Worm (Caenorhabditis elegans) whole organism, late embryonic: ENCODE results near the gene dhhc-13.

Experiments
- C08G9.2 ChIP-seq: sonication (generic microtip); optimal IDR thresholded peaks from 2 replicates; lab custom pipeline; 2016; ENCODE audit warnings: mild to moderate bottlenecking, missing genetic modification characterization, moderate library complexity, missing compliant biosample characterization
- C38D4.7 ChIP-seq: fragments of 200-800 bp; sonication (Bioruptor generic); optimal IDR thresholded peaks from 2 replicates; lab custom pipeline; 2018; ENCODE audit warnings: mild to moderate bottlenecking, missing genetic modification characterization, moderate library complexity, missing compliant biosample characterization
- K02D7.2 ChIP-seq: sonication (generic microtip); optimal IDR thresholded peaks from 2 replicates; lab custom pipeline; 2017; ENCODE audit warnings: mild to moderate bottlenecking, missing genetic modification characterization, missing compliant biosample characterization
- K09A11.1 ChIP-seq: sonication (generic microtip); optimal IDR thresholded peaks from 2 replicates; lab custom pipeline; 2017; ENCODE audit warnings: antibody characterized with exemption, mild to moderate bottlenecking, missing genetic modification characterization, missing compliant biosample characterization; ENCODE audit not compliant: insufficient read depth
- Y22D7AL.16 ChIP-seq: sonication (generic microtip); optimal IDR thresholded peaks from 2 replicates; lab custom pipeline; 2016; ENCODE audit warnings: missing genetic modification characterization, missing compliant biosample characterization
- ahr-1 ChIP-seq: sonication (generic microtip); optimal IDR thresholded peaks from 2 replicates; lab custom pipeline; 2016; ENCODE audit warnings: missing genetic modification characterization, missing compliant biosample characterization
- ceh-19 ChIP-seq: fragments of 200-800 bp; sonication (Bioruptor generic); optimal IDR thresholded peaks from 2 replicates; lab custom pipeline; 2018; ENCODE audit warnings: mild to moderate bottlenecking, missing genetic modification characterization, missing compliant biosample characterization
- ceh-2 ChIP-seq: sonication (generic microtip); optimal IDR thresholded peaks from 2 replicates; lab custom pipeline; 2016; ENCODE audit warnings: missing genotype, missing genetic modification characterization, missing compliant biosample characterization
- ceh-22 ChIP-seq: sonication (generic microtip); optimal IDR thresholded peaks from 2 replicates; lab custom pipeline; 2017; ENCODE audit warnings: missing biosample characterization, missing genetic modification characterization
- ceh-31 ChIP-seq: sonication (generic microtip); optimal IDR thresholded peaks from 2 replicates; lab custom pipeline; 2016; ENCODE audit warnings: missing genetic modification characterization, missing compliant biosample characterization
- ceh-48 ChIP-seq: sonication (generic microtip); optimal IDR thresholded peaks from 2 replicates; lab custom pipeline; 2016; ENCODE audit warnings: missing genetic modification characterization, inconsistent platforms, missing compliant biosample characterization
- ceh-6 ChIP-seq: fragments of 200-800 bp; sonication (Bioruptor generic); optimal IDR thresholded peaks from 2 replicates; lab custom pipeline; 2018; ENCODE audit warnings: mild to moderate bottlenecking, missing genetic modification characterization, missing compliant biosample characterization
- che-1 ChIP-seq: sonication (generic microtip); optimal IDR thresholded peaks from 2 replicates; lab custom pipeline; 2016; ENCODE audit warnings: mild to moderate bottlenecking, missing genetic modification characterization, missing compliant biosample characterization
- dmd-4 ChIP-seq: sonication (generic microtip); optimal IDR thresholded peaks from 2 replicates; lab custom pipeline; 2016; ENCODE audit warnings: borderline replicate concordance, missing genetic modification characterization, missing compliant biosample characterization
- dve-1 ChIP-seq: sonication (generic microtip); optimal IDR thresholded peaks from 2 replicates; lab custom pipeline; 2017; ENCODE audit warnings: antibody characterized with exemption, mild to moderate bottlenecking, missing genetic modification characterization, missing compliant biosample characterization
- elt-4 ChIP-seq: sonication (generic microtip); optimal IDR thresholded peaks from 2 replicates; lab custom pipeline; 2016; ENCODE audit warnings: missing genetic modification characterization, missing compliant biosample characterization
- fax-1 ChIP-seq: sonication (generic microtip); optimal IDR thresholded peaks from 2 replicates; lab custom pipeline; 2016; ENCODE audit warnings: missing genotype, missing genetic modification characterization, missing compliant biosample characterization
- fkh-10 ChIP-seq: fragments of 150-350 bp; optimal IDR thresholded peaks from 2 replicates; lab custom pipeline; 2014; ENCODE audit warnings: missing biosample characterization, missing genetic modification reagents, missing genetic modification characterization
- fkh-6 ChIP-seq: sonication (generic microtip); optimal IDR thresholded peaks from 2 replicates; lab custom pipeline; 2016; ENCODE audit warnings: missing genetic modification characterization, missing compliant biosample characterization
- gmeb-2 ChIP-seq: sonication (generic microtip); optimal IDR thresholded peaks from 2 replicates; lab custom pipeline; 2016; ENCODE audit warnings: missing genetic modification characterization, inconsistent platforms, missing compliant biosample characterization
- hlh-13 ChIP-seq: fragments of 200-800 bp; sonication (Bioruptor generic); optimal IDR thresholded peaks from 2 replicates; lab custom pipeline; 2018; ENCODE audit warnings: mild to moderate bottlenecking, missing genetic modification characterization, missing compliant biosample characterization
- hlh-30 ChIP-seq: sonication (generic microtip); optimal IDR thresholded peaks from 2 replicates; lab custom pipeline; 2017; ENCODE audit warnings: antibody characterized with exemption, missing genetic modification characterization, missing compliant biosample characterization; ENCODE audit not compliant: insufficient read depth
- hlh-8 ChIP-seq: sonication (generic microtip); optimal IDR thresholded peaks from 2 replicates; lab custom pipeline; 2016; ENCODE audit warnings: missing genotype, missing genetic modification characterization, missing compliant biosample characterization
- lim-6 ChIP-seq: sonication (generic microtip); optimal IDR thresholded peaks from 2 replicates; lab custom pipeline; 2016; ENCODE audit warnings: missing genetic modification characterization, missing compliant biosample characterization
- lin-11 ChIP-seq: fragments of 200-800 bp; sonication (Bioruptor generic); optimal IDR thresholded peaks from 2 replicates; lab custom pipeline; 2018; ENCODE audit warnings: mild to moderate bottlenecking, missing genetic modification characterization, missing compliant biosample characterization
- madf-2 ChIP-seq: sonication (generic microtip); optimal IDR thresholded peaks from 2 replicates; lab custom pipeline; 2017; ENCODE audit warnings: missing genetic modification characterization, missing compliant biosample characterization
- mec-3 ChIP-seq: sonication (generic microtip); optimal IDR thresholded peaks from 2 replicates; lab custom pipeline; 2016; ENCODE audit warnings: borderline replicate concordance, missing genetic modification characterization, missing compliant biosample characterization
- nfya-1 ChIP-seq: sonication (generic microtip); optimal IDR thresholded peaks from 2 replicates; lab custom pipeline; 2017; ENCODE audit warnings: missing genetic modification characterization, mild to moderate bottlenecking, missing compliant biosample characterization, antibody characterized with exemption, moderate library complexity
- npax-4 ChIP-seq: sonication (generic microtip); optimal IDR thresholded peaks from 2 replicates; lab custom pipeline; 2016; ENCODE audit warnings: missing genetic modification characterization, missing compliant biosample characterization
- odd-2 ChIP-seq: sonication (generic microtip); optimal IDR thresholded peaks from 2 replicates; lab custom pipeline; 2017; ENCODE audit warnings: antibody characterized with exemption, mild to moderate bottlenecking, missing genetic modification characterization, missing compliant biosample characterization
- pag-3 ChIP-seq: sonication (generic microtip); optimal IDR thresholded peaks from 2 replicates; lab custom pipeline; 2016; ENCODE audit warnings: missing compliant biosample characterization, missing genetic modification characterization, borderline replicate concordance
- pat-9 ChIP-seq: fragments of 200-800 bp; sonication (Bioruptor generic); optimal IDR thresholded peaks from 2 replicates; lab custom pipeline; 2018; ENCODE audit warnings: mild to moderate bottlenecking, missing genetic modification characterization, moderate library complexity, missing compliant biosample characterization
- pax-1 ChIP-seq: fragments of 150-350 bp; optimal IDR thresholded peaks from 2 replicates; lab custom pipeline; 2014; ENCODE audit warnings: missing biosample characterization, missing genetic modification characterization
- pha-2 ChIP-seq: sonication (generic microtip); optimal IDR thresholded peaks from 2 replicates; lab custom pipeline; 2017; ENCODE audit warnings: mild to moderate bottlenecking, missing genetic modification characterization, missing compliant biosample characterization
- pha-4 ChIP-seq: fragments of 150-350 bp; optimal IDR thresholded peaks from 2 replicates; lab custom pipeline; 2018; ENCODE audit warnings: missing biosample characterization, missing genetic modification reagents, missing genetic modification characterization
- pqm-1 ChIP-seq: sonication (generic microtip); optimal IDR thresholded peaks from 2 replicates; lab custom pipeline; 2016; ENCODE audit warnings: missing genetic modification characterization, missing compliant biosample characterization
- pros-1 ChIP-seq: fragments of 150-350 bp; optimal IDR thresholded peaks from 2 replicates; lab custom pipeline; 2014; ENCODE audit warnings: missing biosample characterization, missing genetic modification reagents, missing genetic modification characterization
- rnt-1 ChIP-seq: sonication (generic microtip); optimal IDR thresholded peaks from 2 replicates; lab custom pipeline; 2016; ENCODE audit warnings: missing genetic modification characterization, missing compliant biosample characterization
- sdc-2 ChIP-seq: sonication (generic microtip); optimal IDR thresholded peaks from 2 replicates; lab custom pipeline; 2016; ENCODE audit warnings: missing genotype, missing genetic modification characterization, missing compliant biosample characterization
- sox-2 ChIP-seq: fragments of 200-800 bp; sonication (Bioruptor generic); IDR thresholded peaks from 2 replicates; pipeline ENCODE4 v1.3.6; 2022; ENCODE audit warnings: missing genetic modification reagents, missing genetic modification characterization, missing compliant biosample characterization
- sox-4 ChIP-seq: sonication (generic microtip); optimal IDR thresholded peaks from 2 replicates; lab custom pipeline; 2017; ENCODE audit warnings: mild to moderate bottlenecking, missing genetic modification characterization, inconsistent platforms, missing compliant biosample characterization
- tbx-7 ChIP-seq: sonication (generic microtip); optimal IDR thresholded peaks from 2 replicates; lab custom pipeline; 2016; ENCODE audit warnings: missing genotype, missing genetic modification characterization, missing compliant biosample characterization
- ttx-3 ChIP-seq: sonication (generic microtip); optimal IDR thresholded peaks from 2 replicates; lab custom pipeline; 2016; ENCODE audit warnings: missing genetic modification reagents, missing genetic modification characterization, missing compliant biosample characterization
- unc-3 ChIP-seq, 2 experiments: fragments of 200-800 bp in 1 of 2; sonication (Bioruptor generic) in 1 of 2; sonication (generic microtip) in 1 of 2; conservative IDR thresholded peaks in 1 of 2; optimal IDR thresholded peaks in 1 of 2; 2 replicates each; pipeline versions ENCODE4 v1.3.6 to Lab custom; 2016 to 2022; ENCODE audit warnings: missing compliant biosample characterization in 2 of 2, missing genetic modification characterization in 2 of 2, missing genetic modification reagents in 1 of 2
- unc-42 ChIP-seq: sonication (generic microtip); optimal IDR thresholded peaks from 2 replicates; lab custom pipeline; 2016; ENCODE audit warnings: missing genotype, missing genetic modification characterization, missing compliant biosample characterization
- unc-55 ChIP-seq: sonication (generic microtip); optimal IDR thresholded peaks from 2 replicates; lab custom pipeline; 2017; ENCODE audit warnings: missing biosample characterization, missing genetic modification reagents, missing genetic modification characterization
- unc-86 ChIP-seq: sonication (generic microtip); optimal IDR thresholded peaks from 2 replicates; lab custom pipeline; 2016; ENCODE audit warnings: missing genetic modification characterization, missing compliant biosample characterization
- ztf-16 ChIP-seq: sonication (generic microtip); optimal IDR thresholded peaks from 2 replicates; lab custom pipeline; 2017; ENCODE audit warnings: missing genetic modification characterization, missing compliant biosample characterization

The dhhc-13 gene

DNA sequence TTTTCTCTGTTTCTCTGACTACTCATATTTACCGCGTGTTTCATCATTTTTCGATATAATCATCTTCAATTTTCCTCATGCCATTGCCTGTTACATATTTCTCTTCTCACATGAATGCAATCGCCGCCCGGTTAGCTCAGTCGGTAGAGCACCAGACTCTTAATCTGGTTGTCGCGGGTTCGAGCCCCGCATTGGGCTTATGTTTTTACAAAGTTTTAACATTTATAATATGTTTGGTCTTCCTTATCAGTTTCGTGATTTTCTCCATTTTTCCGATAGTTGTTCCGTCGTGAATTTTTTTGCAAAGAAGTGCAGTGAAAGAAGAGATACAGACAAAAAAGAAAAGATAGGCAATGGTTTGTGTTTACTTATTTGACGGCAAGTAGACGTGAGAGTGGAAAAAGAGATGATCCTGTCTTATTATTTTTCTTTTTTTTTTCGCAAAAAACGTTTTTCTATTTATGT, 49.9 kb downstream of the dhhc-13 start (continued):
- TF ChIP-seq mec-3: peak; percentile 55
- TF ChIP-seq hlh-13 (GFP tag; lab: Kevin White, UChicago): peak; percentile 52
- peak; percentile 54 for TF ChIP-seq hlh-30 (tag; lab: Kevin White, UChicago)
- peak; percentile 82 for TF ChIP-seq pqm-1 (tag; lab: Kevin White, UChicago)
- TF ChIP-seq ceh-31: peak; percentile 49
- TF ChIP-seq sdc-2: peak; percentile 59
- TF ChIP-seq unc-42 (tag; lab: Kevin White, UChicago): peak; percentile 52
- peak; percentile 58 for TF ChIP-seq unc-3 (GFP tag; conservative IDR thresholded peaks at IDR 0.05; lab: Robert Waterston, UW)
- peak; percentile 76 for TF ChIP-seq unc-3 (tag; optimal IDR thresholded peaks at IDR 0.05; lab: Kevin White, UChicago)
- TF ChIP-seq lin-11 (tag; lab: Kevin White, UChicago): peak; percentile 78
- TF ChIP-seq unc-86 (tag; lab: Kevin White, UChicago): peak; percentile 77
- no peak for TF ChIP-seq pros-1
- peak; percentile 47 for TF ChIP-seq hlh-8 (tag; lab: Kevin White, UChicago)
- peak; percentile 54 for TF ChIP-seq pat-9 (tag; lab: Kevin White, UChicago)
- TF ChIP-seq unc-55: peak; percentile 7
- TF ChIP-seq dve-1: peak; percentile 90

ce11 chrIV:5970526-5970925, 53.4 kb downstream of the dhhc-13 start:
- TF ChIP-seq unc-3 (GFP tag; conservative IDR thresholded peaks at IDR 0.05; lab: Robert Waterston, UW) (no peak), unc-3 (tag; optimal IDR thresholded peaks at IDR 0.05; lab: Kevin White, UChicago) (no peak), gmeb-2 (no peak), ceh-2 (tag; lab: Kevin White, UChicago) (no peak), K09A11.1 (tag; lab: Kevin White, UChicago) (no peak), ztf-16 (tag; lab: Kevin White, UChicago) (no peak), fkh-10 (GFP tag; lab: Kevin White, UChicago) (no peak), Y22D7AL.16 (tag; lab: Kevin White, UChicago) (no peak), ceh-22 (tag; lab: Kevin White, UChicago) (no peak), odd-2 (tag; lab: Kevin White, UChicago) (no peak), ceh-6 (no peak), npax-4 (tag; lab: Kevin White, UChicago) (no peak), lim-6 (tag; lab: Kevin White, UChicago) (no peak), elt-4 (tag; lab: Kevin White, UChicago) (no peak), ceh-31 (peak; percentile 57), madf-2 (tag; lab: Kevin White, UChicago) (no peak), ceh-19 (GFP tag; lab: Kevin White, UChicago) (no peak), pax-1 (tag; lab: Kevin White, UChicago) (no peak), pros-1 (no peak), pqm-1 (tag; lab: Kevin White, UChicago) (no peak), ahr-1 (tag; lab: Kevin White, UChicago) (no peak), pag-3 (tag; lab: Kevin White, UChicago) (no peak), sdc-2 (no peak), rnt-1 (tag; lab: Kevin White, UChicago) (no peak), nfya-1 (tag; lab: Kevin White, UChicago) (peak; percentile 14), fkh-6 (tag; lab: Kevin White, UChicago) (no peak), dve-1 (no peak), ceh-48 (tag; lab: Kevin White, UChicago) (no peak), dmd-4 (tag; lab: Kevin White, UChicago) (no peak), C38D4.7 (GFP tag; lab: Kevin White, UChicago) (no peak), sox-4 (tag; lab: Kevin White, UChicago) (no peak), K02D7.2 (tag; lab: Kevin White, UChicago) (no peak), ttx-3 (tag; lab: Kevin White, UChicago) (no peak), hlh-13 (GFP tag; lab: Kevin White, UChicago) (no peak), C08G9.2 (tag; lab: Kevin White, UChicago) (no peak), unc-86 (tag; lab: Kevin White, UChicago) (no peak), hlh-30 (tag; lab: Kevin White, UChicago) (no peak), fax-1 (no peak), pha-4 (tag; lab: Kevin White, UChicago) (no peak), sox-2 (GFP tag; lab: Robert Waterston, UW) (peak; percentile 6; the same call in 1 of the 2 replicates), lin-11 (tag; lab: Kevin White, UChicago) (no peak), che-1 (tag; lab: Kevin White, UChicago) (no peak), pha-2 (no peak), pat-9 (tag; lab: Kevin White, UChicago) (no peak), tbx-7 (tag; lab: Kevin White, UChicago) (no peak), unc-55 (peak; percentile 49)
